Worm (Caenorhabditis elegans): Measurements from ENCODE around the gene nspf-1.

- TF ChIP-seq rec-8 (tag; optimal IDR thresholded peaks at IDR 0.05) (no peak), ztf-25 (GFP tag; IDR thresholded peaks at IDR 0.05) (no peak), ama-1 (optimal IDR thresholded peaks at IDR 0.05) (no peak), ama-1 (GFP tag; optimal IDR thresholded peaks at IDR 0.05) (no peak), madf-10 (tag; optimal IDR thresholded peaks at IDR 0.05) (no peak), unc-62 (GFP tag; optimal IDR thresholded peaks at IDR 0.05) (no peak), lag-1 (GFP tag; IDR thresholded peaks at IDR 0.05) (no peak), ccch-3 (GFP tag; optimal IDR thresholded peaks at IDR 0.05) (no peak), F55B11.4 (tag; optimal IDR thresholded peaks at IDR 0.05; ENCODE audit: borderline replicate concordance, insufficient read depth) (no peak), hrde-1 (tag; optimal IDR thresholded peaks at IDR 0.05; ENCODE audit: borderline replicate concordance) (no peak), lin-40 (tag; optimal IDR thresholded peaks at IDR 0.05) (no peak), lir-1 (GFP tag; conservative IDR thresholded peaks at IDR 0.05) (no peak), pbrm-1 (GFP tag; IDR thresholded peaks at IDR 0.05) (no peak)
Observed at ce11 chrII:2644498-2644897, 42.9 kb upstream of the nspf-1 start, which contains the start of gene F22E5.11.

Data from whole organism, young adult.